Worm (Caenorhabditis elegans) whole organism, mixed stage, embryonic: Measurements from ENCODE around the gene tut-1.

Source experiments
- M03D4.4 ChIP-seq: sonication (generic microtip); optimal IDR thresholded peaks from 2 replicates; lab custom pipeline; 2017; ENCODE audit warnings: mild to moderate bottlenecking, missing genetic modification characterization, missing compliant biosample characterization
- bed-3 ChIP-seq: fragments of 200-800 bp; sonication (Bioruptor generic); optimal IDR thresholded peaks from 3 replicates; lab custom pipeline; 2018; ENCODE audit warnings: mild to moderate bottlenecking, missing genetic modification characterization, moderate library complexity, missing compliant biosample characterization
- blmp-1 ChIP-seq: fragments of 150-350 bp; optimal IDR thresholded peaks from 2 replicates; lab custom pipeline; 2014; ENCODE audit warnings: missing biosample characterization, missing genetic modification characterization
- ceh-39 ChIP-seq: fragments of 150-350 bp; optimal IDR thresholded peaks from 2 replicates; lab custom pipeline; 2014; ENCODE audit warnings: missing biosample characterization, missing genetic modification characterization
- ceh-43 ChIP-seq: fragments of 200-800 bp; sonication (Bioruptor generic); optimal IDR thresholded peaks from 2 replicates; lab custom pipeline; 2018; ENCODE audit warnings: mild to moderate bottlenecking, missing genetic modification characterization, moderate library complexity, missing compliant biosample characterization
- ceh-83 ChIP-seq: fragments of 200-800 bp; sonication (Bioruptor generic); optimal IDR thresholded peaks from 2 replicates; lab custom pipeline; 2018; ENCODE audit warnings: mild to moderate bottlenecking, missing genetic modification characterization, missing compliant biosample characterization
- ces-1 ChIP-seq: fragments of 150-350 bp; optimal IDR thresholded peaks from 2 replicates; lab custom pipeline; 2014; ENCODE audit warnings: missing biosample characterization, missing genetic modification reagents, missing genetic modification characterization
- cnd-1 ChIP-seq: fragments of 200-800 bp; sonication (Bioruptor generic); optimal IDR thresholded peaks from 2 replicates; lab custom pipeline; 2018; ENCODE audit warnings: mild to moderate bottlenecking, missing genetic modification characterization, missing compliant biosample characterization
- drap-1 ChIP-seq: fragments of 200-800 bp; sonication (Bioruptor generic); optimal IDR thresholded peaks from 3 replicates; lab custom pipeline; 2018; ENCODE audit warnings: mild to moderate bottlenecking, missing genetic modification characterization, missing compliant biosample characterization
- elt-1 ChIP-seq: sonication (generic microtip); optimal IDR thresholded peaks from 2 replicates; lab custom pipeline; 2017; ENCODE audit warnings: missing genetic modification characterization, mild to moderate bottlenecking, missing compliant biosample characterization, antibody characterized with exemption, moderate library complexity, borderline replicate concordance; ENCODE audit not compliant: insufficient read depth
- elt-3 ChIP-seq: fragments of 150-350 bp; optimal IDR thresholded peaks from 2 replicates; lab custom pipeline; 2014; ENCODE audit warnings: missing biosample characterization, missing genetic modification characterization
- flh-1 ChIP-seq: fragments of 200-800 bp; sonication (Bioruptor generic); optimal IDR thresholded peaks from 2 replicates; lab custom pipeline; 2018; ENCODE audit warnings: mild to moderate bottlenecking, missing genetic modification characterization, moderate library complexity, missing compliant biosample characterization
- ham-2 ChIP-seq: fragments of 200-800 bp; sonication (Bioruptor generic); optimal IDR thresholded peaks from 2 replicates; lab custom pipeline; 2018; ENCODE audit warnings: mild to moderate bottlenecking, missing genetic modification characterization, missing compliant biosample characterization
- hlh-1 ChIP-seq: fragments of 150-350 bp; optimal IDR thresholded peaks from 2 replicates; lab custom pipeline; 2014; ENCODE audit warnings: missing biosample characterization, missing genetic modification reagents, missing genetic modification characterization
- lin-13 ChIP-seq: fragments of 150-350 bp; optimal IDR thresholded peaks from 2 replicates; lab custom pipeline; 2014; ENCODE audit warnings: missing biosample characterization, missing genetic modification characterization
- lsy-2 ChIP-seq: fragments of 150-350 bp; optimal IDR thresholded peaks from 2 replicates; lab custom pipeline; 2014; ENCODE audit warnings: missing biosample characterization, missing genetic modification characterization
- mab-5 ChIP-seq: fragments of 150-350 bp; optimal IDR thresholded peaks from 2 replicates; lab custom pipeline; 2014; ENCODE audit warnings: missing biosample characterization, missing genetic modification characterization
- mep-1 ChIP-seq: fragments of 150-350 bp; optimal IDR thresholded peaks from 2 replicates; lab custom pipeline; 2017; ENCODE audit warnings: missing biosample characterization, missing genetic modification reagents, missing genetic modification characterization, inconsistent platforms
- mls-2 ChIP-seq: sonication (generic microtip); optimal IDR thresholded peaks from 2 replicates; lab custom pipeline; 2016; ENCODE audit warnings: mild to moderate bottlenecking, missing genetic modification characterization, moderate library complexity, missing compliant biosample characterization
- nhr-12 ChIP-seq: fragments of 150-350 bp; optimal IDR thresholded peaks from 2 replicates; lab custom pipeline; 2014; ENCODE audit warnings: missing biosample characterization, missing genetic modification characterization
- nhr-2 ChIP-seq: fragments of 150-350 bp; optimal IDR thresholded peaks from 2 replicates; lab custom pipeline; 2014; ENCODE audit warnings: missing biosample characterization, missing genetic modification characterization
- nhr-237 ChIP-seq: fragments of 150-350 bp; optimal IDR thresholded peaks from 2 replicates; lab custom pipeline; 2014; ENCODE audit warnings: missing biosample characterization, missing genetic modification characterization
- pha-4 ChIP-seq: fragments of 150-350 bp; optimal IDR thresholded peaks from 2 replicates; lab custom pipeline; 2018; ENCODE audit warnings: missing biosample characterization, missing genetic modification reagents, missing genetic modification characterization
- snpc-4 ChIP-seq: fragments of 150-350 bp; optimal IDR thresholded peaks from 2 replicates; lab custom pipeline; 2014; ENCODE audit warnings: missing biosample characterization, missing genetic modification characterization
- sptf-1 ChIP-seq: sonication (generic microtip); optimal IDR thresholded peaks from 2 replicates; lab custom pipeline; 2017; ENCODE audit warnings: mild to moderate bottlenecking, missing genetic modification characterization, moderate library complexity, missing compliant biosample characterization
- tbx-8 ChIP-seq: fragments of 200-800 bp; sonication (Bioruptor generic); optimal IDR thresholded peaks from 2 replicates; lab custom pipeline; 2018; ENCODE audit warnings: mild to moderate bottlenecking, missing genetic modification characterization, moderate library complexity, missing compliant biosample characterization
- unc-120 ChIP-seq: sonication (generic microtip); optimal IDR thresholded peaks from 2 replicates; lab custom pipeline; 2017; ENCODE audit warnings: missing genetic modification characterization, missing compliant biosample characterization; ENCODE audit not compliant: poor library complexity, severe bottlenecking
- unc-62 ChIP-seq: fragments of 150-350 bp; optimal IDR thresholded peaks from 2 replicates; lab custom pipeline; 2014; ENCODE audit warnings: missing biosample characterization, missing genetic modification reagents, missing genetic modification characterization
- zip-8 ChIP-seq: fragments of 150-350 bp; optimal IDR thresholded peaks from 2 replicates; lab custom pipeline; 2014; ENCODE audit warnings: missing biosample characterization, missing genetic modification characterization

Gene tut-1

ce11 chrIV:162530-162929 is 41.0 kb upstream of the tut-1 start, which contains the start of gene Y38C1AA.6:
TSS of gene Y38C1AA.6 (plus strand) at chrIV:162830.
- TF ChIP-seq flh-1 (GFP tag; lab: Kevin White, UChicago): no peak
- no peak for TF ChIP-seq zip-8 (tag; lab: Kevin White, UChicago)
- TF ChIP-seq drap-1 (GFP tag; lab: Kevin White, UChicago): no peak
- TF ChIP-seq cnd-1 (tag; lab: Kevin White, UChicago): no peak
- TF ChIP-seq unc-62: no peak
- no peak for TF ChIP-seq ceh-83 (GFP tag; lab: Kevin White, UChicago)
- no peak for TF ChIP-seq ces-1 (GFP tag; lab: Kevin White, UChicago)
- no peak for TF ChIP-seq nhr-12
- TF ChIP-seq ceh-39 (tag; lab: Kevin White, UChicago): no peak
- no peak for TF ChIP-seq pha-4 (tag; lab: Kevin White, UChicago)
- no peak for TF ChIP-seq nhr-237 (tag; lab: Kevin White, UChicago)
- TF ChIP-seq ceh-43 (GFP tag; lab: Kevin White, UChicago): no peak
- no peak for TF ChIP-seq unc-120 (tag; lab: Kevin White, UChicago)
- no peak for TF ChIP-seq bed-3
- TF ChIP-seq lin-13 (tag; lab: Kevin White, UChicago): no peak
- no peak for TF ChIP-seq snpc-4 (tag; lab: Kevin White, UChicago)
- TF ChIP-seq blmp-1 (tag; lab: Kevin White, UChicago): no peak
- TF ChIP-seq, all 35 proteins: peak for 0

- no peak for TF ChIP-seq lsy-2 (tag; lab: Kevin White, UChicago)
- TF ChIP-seq zip-8 (tag; lab: Kevin White, UChicago): no peak
- no peak for TF ChIP-seq ceh-39 (tag; lab: Kevin White, UChicago)
- no peak for TF ChIP-seq unc-62
- TF ChIP-seq tbx-8 (GFP tag; lab: Kevin White, UChicago): no peak
These were observed 38.4 kb upstream of the tut-1 start, which contains the start of gene Y38C1AA.19 for ce11 chrIV:159864-160263. TSS of gene Y38C1AA.19 (plus strand) at chrIV:160164.

ce11 chrIV:158662-159061 is 37.2 kb upstream of the tut-1 start, which contains the start of gene Y38C1AA.7:
TSS of gene Y38C1AA.7 (plus strand) at chrIV:158962.
- TF ChIP-seq cnd-1 (tag; lab: Kevin White, UChicago): no peak
- no peak for TF ChIP-seq mep-1 (tag; lab: Kevin White, UChicago)
- no peak for TF ChIP-seq elt-1 (tag; lab: Kevin White, UChicago)
- TF ChIP-seq ces-1 (GFP tag; lab: Kevin White, UChicago): no peak
- no peak for TF ChIP-seq ceh-43 (GFP tag; lab: Kevin White, UChicago)
- no peak for TF ChIP-seq nhr-2 (tag; lab: Kevin White, UChicago)
- TF ChIP-seq drap-1 (GFP tag; lab: Kevin White, UChicago): no peak
- TF ChIP-seq pha-4 (tag; lab: Kevin White, UChicago): no peak
- no peak for TF ChIP-seq unc-62
- TF ChIP-seq mab-5 (tag; lab: Kevin White, UChicago): no peak
- no peak for TF ChIP-seq hlh-1
- TF ChIP-seq blmp-1 (tag; lab: Kevin White, UChicago): no peak
- TF ChIP-seq lin-13 (tag; lab: Kevin White, UChicago): no peak
- TF ChIP-seq mls-2 (tag; lab: Kevin White, UChicago): no peak
- TF ChIP-seq ham-2: no peak
- TF ChIP-seq ceh-83 (GFP tag; lab: Kevin White, UChicago): no peak
- TF ChIP-seq unc-120 (tag; lab: Kevin White, UChicago): no peak

- TF ChIP-seq nhr-12 (no peak), elt-3 (tag; lab: Kevin White, UChicago) (no peak), zip-8 (tag; lab: Kevin White, UChicago) (no peak), M03D4.4 (tag; lab: Kevin White, UChicago) (no peak)
These were observed 36.3 kb upstream of the tut-1 start, which contains the start of gene gegf-1 for ce11 chrIV:157809-158208. TSS of gene gegf-1 (minus strand) at chrIV:157909.

- TF ChIP-seq sptf-1 (tag; lab: Kevin White, UChicago): no peak
- TF ChIP-seq unc-62: peak; percentile 12
- peak; percentile 59 for TF ChIP-seq elt-1 (tag; lab: Kevin White, UChicago)
- TF ChIP-seq nhr-2 (tag; lab: Kevin White, UChicago): peak; percentile 95
- peak; percentile 29 for TF ChIP-seq zip-8 (tag; lab: Kevin White, UChicago)
These were observed 28.3 kb upstream of the tut-1 start for ce11 chrIV:149794-150193.
